Fruit fly (Drosophila melanogaster) whole organism, embryonic: ENCODE results near the gene Or23a.

Experiments used
- Adf1 ChIP-seq: fragments of 200-800 bp; sonication (Bioruptor generic); IDR thresholded peaks from 2 replicates; pipeline ENCODE4 v1.3.6; 2022; ENCODE audit warnings: missing biosample characterization, missing genetic modification characterization
- CG11093 ChIP-seq: fragments of 200-800 bp; sonication (Bioruptor generic); IDR thresholded peaks from 3 replicates; pipeline ENCODE4 v1.3.6; 2022; ENCODE audit warnings: missing biosample characterization, missing genetic modification characterization
- CG11723 ChIP-seq: fragments of 200-800 bp; sonication (Bioruptor generic); optimal IDR thresholded peaks from 2 replicates; lab custom pipeline; 2017; ENCODE audit warnings: missing biosample characterization, mild to moderate bottlenecking, missing genetic modification characterization
- CG12104 ChIP-seq: fragments of 200-800 bp; sonication (Bioruptor generic); optimal IDR thresholded peaks from 3 replicates; lab custom pipeline; 2016; ENCODE audit warnings: missing biosample characterization, missing genetic modification characterization
- CG12391 ChIP-seq: fragments of 200-800 bp; sonication (Bioruptor generic); optimal IDR thresholded peaks from 3 replicates; lab custom pipeline; 2018; ENCODE audit warnings: missing biosample characterization, mild to moderate bottlenecking, missing genetic modification characterization, moderate library complexity
- CG12942 ChIP-seq: fragments of 200-800 bp; sonication (Bioruptor generic); optimal IDR thresholded peaks from 3 replicates; lab custom pipeline; 2016; ENCODE audit warnings: missing biosample characterization, missing genetic modification characterization
- CG13424 ChIP-seq: fragments of 200-800 bp; sonication (Bioruptor generic); optimal IDR thresholded peaks from 2 replicates; lab custom pipeline; 2019; ENCODE audit warnings: missing biosample characterization, mild to moderate bottlenecking, missing genetic modification characterization, moderate library complexity
- CG14050 ChIP-seq: fragments of 200-800 bp; sonication (Bioruptor generic); IDR thresholded peaks from 3 replicates; pipeline ENCODE4 v1.3.6; 2022; ENCODE audit warnings: missing biosample characterization, missing genetic modification characterization
- CG15269 ChIP-seq: fragments of 200-800 bp; sonication (Bioruptor generic); optimal IDR thresholded peaks from 2 replicates; lab custom pipeline; 2018; ENCODE audit warnings: missing biosample characterization, mild to moderate bottlenecking, missing genetic modification characterization, moderate library complexity
- CG15601 ChIP-seq: fragments of 200-800 bp; sonication (Bioruptor generic); optimal IDR thresholded peaks from 3 replicates; lab custom pipeline; 2019; ENCODE audit warnings: missing biosample characterization, mild to moderate bottlenecking, missing genetic modification characterization, moderate library complexity
- CG15696 ChIP-seq: fragments of 200-800 bp; sonication (Bioruptor generic); optimal IDR thresholded peaks from 2 replicates; lab custom pipeline; 2019; ENCODE audit warnings: missing biosample characterization, mild to moderate bottlenecking, missing genetic modification characterization, moderate library complexity
- CG3065 ChIP-seq: fragments of 200-800 bp; sonication (Bioruptor generic); optimal IDR thresholded peaks from 2 replicates; lab custom pipeline; 2016; ENCODE audit warnings: missing biosample characterization, missing genetic modification characterization
- CG31365 ChIP-seq: fragments of 200-800 bp; sonication (Bioruptor generic); optimal IDR thresholded peaks from 2 replicates; lab custom pipeline; 2018; ENCODE audit warnings: missing biosample characterization, mild to moderate bottlenecking, missing genetic modification characterization
- CG3281 ChIP-seq: fragments of 200-800 bp; sonication (Bioruptor generic); optimal IDR thresholded peaks from 3 replicates; lab custom pipeline; 2017; ENCODE audit warnings: missing biosample characterization, mild to moderate bottlenecking, missing genetic modification characterization
- CG3726 ChIP-seq: fragments of 200-800 bp; sonication (Bioruptor generic); IDR thresholded peaks from 3 replicates; pipeline ENCODE4, ENCODE4 v1.3.6; 2022; ENCODE audit warnings: missing biosample characterization, missing genetic modification characterization
- CG3838 ChIP-seq: fragments of 200-800 bp; sonication (Bioruptor generic); optimal IDR thresholded peaks from 3 replicates; lab custom pipeline; 2016; ENCODE audit warnings: missing biosample characterization, missing genetic modification characterization
- CG4282 ChIP-seq: fragments of 200-800 bp; sonication (Bioruptor generic); optimal IDR thresholded peaks from 2 replicates; lab custom pipeline; 2016; ENCODE audit warnings: missing biosample characterization, missing genetic modification characterization
- CG8924 ChIP-seq: fragments of 200-800 bp; optimal IDR thresholded peaks from 3 replicates; lab custom pipeline; 2019; ENCODE audit warnings: missing biosample characterization, mild to moderate bottlenecking, missing genetic modification characterization, moderate library complexity
- CG9932 ChIP-seq: fragments of 200-800 bp; sonication (Bioruptor generic); IDR thresholded peaks from 2 replicates; pipeline ENCODE4 v1.3.6; 2022; ENCODE audit warnings: missing biosample characterization, missing genetic modification characterization
- CoRest ChIP-seq: fragments of 200-800 bp; sonication (Bioruptor generic); optimal IDR thresholded peaks from 3 replicates; lab custom pipeline; 2018; ENCODE audit warnings: missing biosample characterization, mild to moderate bottlenecking, missing genetic modification characterization, moderate library complexity
- ERR ChIP-seq: fragments of 200-800 bp; sonication (Bioruptor generic); optimal IDR thresholded peaks from 2 replicates; lab custom pipeline; 2016; ENCODE audit warnings: missing biosample characterization, missing genetic modification characterization
- Elba2 ChIP-seq: fragments of 200-800 bp; sonication (Bioruptor generic); optimal IDR thresholded peaks from 3 replicates; lab custom pipeline; 2016; ENCODE audit warnings: missing biosample characterization, missing genetic modification characterization
- GATAe ChIP-seq: fragments of 200-800 bp; sonication (Bioruptor generic); conservative IDR thresholded peaks from 2 replicates; pipeline ENCODE4 v1.3.6; 2022; ENCODE audit warnings: missing biosample characterization, missing genetic modification characterization
- Hr3 ChIP-seq: fragments of 200-800 bp; sonication (Bioruptor generic); optimal IDR thresholded peaks from 3 replicates; lab custom pipeline; 2016; ENCODE audit warnings: missing biosample characterization, missing genetic modification characterization
- Hr39 ChIP-seq: fragments of >200 bp; optimal IDR thresholded peaks from 2 replicates; lab custom pipeline; 2017
- Med ChIP-seq: fragments of 200-800 bp; sonication (Bioruptor generic); peaks from one replicate; lab custom pipeline; 2016; ENCODE audit warnings: missing biosample characterization, missing genetic modification characterization, mild to moderate bottlenecking, inconsistent platforms, moderate library complexity
- Mes4 ChIP-seq: fragments of 200-800 bp; sonication (Bioruptor generic); optimal IDR thresholded peaks from 2 replicates; lab custom pipeline; 2016; ENCODE audit warnings: missing biosample characterization, missing genetic modification characterization
- Mrtf ChIP-seq: fragments of 200-800 bp; sonication (Bioruptor generic); IDR thresholded peaks from 3 replicates; pipeline ENCODE4 v1.3.6; 2022; ENCODE audit warnings: missing biosample characterization, missing genetic modification characterization
- Oli ChIP-seq: fragments of 200-800 bp; sonication (Bioruptor generic); optimal IDR thresholded peaks from 2 replicates; lab custom pipeline; 2018; ENCODE audit warnings: missing biosample characterization, mild to moderate bottlenecking, missing genetic modification characterization, moderate library complexity
- Sox102F ChIP-seq: fragments of 200-800 bp; sonication (Bioruptor generic); optimal IDR thresholded peaks from 2 replicates; lab custom pipeline; 2018; ENCODE audit warnings: missing biosample characterization, mild to moderate bottlenecking, missing genetic modification characterization, moderate library complexity
- ap ChIP-seq: fragments of 200-800 bp; sonication (Bioruptor generic); IDR thresholded peaks from 2 replicates; pipeline ENCODE4 v1.3.6; 2022; ENCODE audit warnings: missing biosample characterization, missing genetic modification characterization
- ash1 ChIP-seq: fragments of 200-800 bp; sonication (Bioruptor generic); optimal IDR thresholded peaks from 2 replicates; lab custom pipeline; 2018; ENCODE audit warnings: missing biosample characterization, mild to moderate bottlenecking, missing genetic modification characterization
- cato ChIP-seq: fragments of 200-800 bp; sonication (Bioruptor generic); optimal IDR thresholded peaks from 2 replicates; lab custom pipeline; 2016; ENCODE audit warnings: missing biosample characterization, missing genetic modification characterization, borderline replicate concordance
- chinmo ChIP-seq: fragments of 200-800 bp; sonication (Bioruptor generic); IDR thresholded peaks from 4 replicates; pipeline ENCODE4 v1.3.6; 2022; ENCODE audit warnings: missing biosample characterization, missing genetic modification characterization; ENCODE audit not compliant: partially characterized antibody
- crol ChIP-seq: fragments of 200-800 bp; sonication (Bioruptor generic); IDR thresholded peaks from 2 replicates; pipeline ENCODE4 v1.3.6; 2022; ENCODE audit warnings: missing biosample characterization, missing genetic modification characterization
- gce ChIP-seq: fragments of 200-800 bp; sonication (Bioruptor generic); IDR thresholded peaks from 3 replicates; pipeline ENCODE4 v1.3.6; 2022; ENCODE audit warnings: missing biosample characterization, missing genetic modification characterization
- grau ChIP-seq: fragments of 200-800 bp; optimal IDR thresholded peaks from 3 replicates; lab custom pipeline; 2019; ENCODE audit warnings: missing biosample characterization, mild to moderate bottlenecking, missing genetic modification characterization, moderate library complexity
- ham ChIP-seq: fragments of 200-800 bp; sonication (Bioruptor generic); IDR thresholded peaks from 2 replicates; pipeline ENCODE4 v1.3.6; 2022; ENCODE audit warnings: missing biosample characterization, missing genetic modification characterization
- jigr1 ChIP-seq: fragments of 200-800 bp; sonication (Bioruptor generic); IDR thresholded peaks from 3 replicates; pipeline ENCODE4 v1.3.6; 2022; ENCODE audit warnings: missing biosample characterization, missing genetic modification characterization
- nau ChIP-seq: fragments of 200-800 bp; sonication (Bioruptor generic); optimal IDR thresholded peaks from 3 replicates; lab custom pipeline; 2017; ENCODE audit warnings: missing biosample characterization, mild to moderate bottlenecking, missing genetic modification characterization, missing genetic modification reagents
- nerfin-1 ChIP-seq: fragments of 200-800 bp; sonication (Bioruptor generic); optimal IDR thresholded peaks from 3 replicates; lab custom pipeline; 2019; ENCODE audit warnings: missing biosample characterization, mild to moderate bottlenecking, missing genetic modification characterization, moderate library complexity
- row ChIP-seq: fragments of 200-800 bp; sonication (Bioruptor generic); IDR thresholded peaks from 3 replicates; pipeline ENCODE4 v1.3.6; 2022; ENCODE audit warnings: missing biosample characterization, missing genetic modification characterization
- scrt ChIP-seq: fragments of 200-800 bp; sonication (Bioruptor generic); optimal IDR thresholded peaks from 2 replicates; lab custom pipeline; 2018; ENCODE audit warnings: missing biosample characterization, mild to moderate bottlenecking, missing genetic modification characterization, moderate library complexity
- sens ChIP-seq: fragments of 200-800 bp; sonication (Bioruptor generic); peaks from one replicate; lab custom pipeline; 2016; ENCODE audit warnings: missing biosample characterization, missing genetic modification characterization
- sim ChIP-seq: fragments of 200-800 bp; sonication (Bioruptor generic); IDR thresholded peaks from 2 replicates; pipeline ENCODE4 v1.3.6; 2022; ENCODE audit warnings: missing biosample characterization, missing genetic modification characterization
- tll ChIP-seq, 2 experiments: fragments of 200-800 bp in 1 of 2; fragments of >200 bp in 1 of 2; sonication (Bioruptor generic) in 1 of 2; optimal IDR thresholded peaks; 2 replicates each; lab custom pipeline; 2017 to 2019; ENCODE audit warnings: missing biosample characterization in 2 of 2, missing genetic modification characterization in 2 of 2, mild to moderate bottlenecking in 1 of 2, moderate library complexity in 1 of 2
- tna ChIP-seq: fragments of 200-800 bp; sonication (Bioruptor generic); IDR thresholded peaks from 2 replicates; pipeline ENCODE4 v1.3.6; 2022; ENCODE audit warnings: missing biosample characterization, missing genetic modification characterization; ENCODE audit not compliant: partially characterized antibody
- unpg ChIP-seq: fragments of 200-800 bp; sonication (Bioruptor generic); optimal IDR thresholded peaks from 3 replicates; lab custom pipeline; 2018; ENCODE audit warnings: missing biosample characterization, mild to moderate bottlenecking, missing genetic modification characterization, moderate library complexity
- vnd ChIP-seq: fragments of 200-800 bp; sonication (Bioruptor generic); IDR thresholded peaks from 3 replicates; pipeline ENCODE4 v1.3.6; 2022; ENCODE audit warnings: missing biosample characterization, missing genetic modification characterization; ENCODE audit not compliant: partially characterized antibody

Or23a gene

dm6 chr2L:2636326-2637001 is 17.4 kb upstream of the Or23a start (continued):
- TF ChIP-seq CG3281 (GFP tag; lab: Kevin White, UChicago) (no peak), cato (GFP tag; lab: Kevin White, UChicago) (no peak), CG11093 (no peak), Sox102F (peak; percentile 50), Elba2 (GFP tag; lab: Kevin White, UChicago) (no peak), CG14050 (GFP tag; lab: Robert Waterston, UW) (no peak), nau (GFP tag; lab: Kevin White, UChicago) (no peak), scrt (GFP tag; lab: Kevin White, UChicago) (no peak), CG15696 (no peak), CG15269 (peak; percentile 1), CG3726 (GFP tag; lab: Robert Waterston, UW) (no peak), Hr3 (no peak), row (GFP tag; lab: Robert Waterston, UW) (0 out of 3 replicates have a peak, but pooled peaks have one; percentile 33), CG12391 (peak; percentile 45), ERR (GFP tag; lab: Kevin White, UChicago) (no peak), CG31365 (no peak), CG3065 (GFP tag; lab: Kevin White, UChicago) (no peak), CoRest (peak; percentile 38), unpg (GFP tag; lab: Kevin White, UChicago) (peak; percentile 16), ap (GFP tag; lab: Robert Waterston, UW) (no peak), CG15601 (tag; lab: Kevin White, UChicago) (peak; percentile 44), Oli (tag; lab: Kevin White, UChicago) (peak; percentile 36), CG11723 (GFP tag; lab: Kevin White, UChicago) (no peak), sens (GFP tag; lab: Kevin White, UChicago) (peak; percentile 31), chinmo (GFP tag; lab: Robert Waterston, UW) (no peak), grau (tag; lab: Kevin White, UChicago) (peak; percentile 41), CG13424 (tag; lab: Kevin White, UChicago) (peak; percentile 30), tll (GFP tag; optimal IDR thresholded peaks at IDR 0.05; lab: Kevin White, UChicago) (no peak), vnd (no peak), CG8924 (tag; lab: Kevin White, UChicago) (peak; percentile 50)

- no peak for TF ChIP-seq ash1 (GFP tag; lab: Kevin White, UChicago)
- no peak for TF ChIP-seq Mrtf (GFP tag; lab: Robert Waterston, UW)
- TF ChIP-seq tna (GFP tag; lab: Robert Waterston, UW) = no peak
- TF ChIP-seq CG3838 (GFP tag; lab: Kevin White, UChicago) = no peak
- TF ChIP-seq crol = peak; percentile 52
- TF ChIP-seq CG4282 (GFP tag; lab: Kevin White, UChicago) = no peak
- TF ChIP-seq Adf1 (GFP tag; lab: Robert Waterston, UW) = no peak
- peak; percentile 31 for TF ChIP-seq Med (GFP tag; lab: Kevin White, UChicago)
- TF ChIP-seq sim (GFP tag; lab: Robert Waterston, UW) = no peak
- TF ChIP-seq Mes4 (GFP tag; lab: Kevin White, UChicago) = no peak
- no peak for TF ChIP-seq CG12942
- no peak for TF ChIP-seq GATAe (GFP tag; lab: Robert Waterston, UW)
- TF ChIP-seq gce = no peak
- no peak for TF ChIP-seq CG12104 (GFP tag; lab: Kevin White, UChicago)
- TF ChIP-seq CG9932 (GFP tag; lab: Robert Waterston, UW) = no peak
- TF ChIP-seq ap (GFP tag; lab: Robert Waterston, UW) = no peak
- TF ChIP-seq jigr1 (GFP tag; lab: Robert Waterston, UW) = no peak
- TF ChIP-seq nerfin-1 (tag; lab: Kevin White, UChicago) = peak; percentile 31
- peak; percentile 92 for TF ChIP-seq scrt (GFP tag; lab: Kevin White, UChicago)
- TF ChIP-seq ham = no peak
- no peak for TF ChIP-seq Hr39 (lab: Kevin White, UChicago)
Observed at dm6 chr2L:2637002-2637377, 16.9 kb upstream of the Or23a start.
